Fruit fly (Drosophila melanogaster) whole organism: ENCODE results near the gene Rrp46.

Source experiments
- CG8478 ChIP-seq: fragments of >200 bp; optimal IDR thresholded peaks from 2 replicates; lab custom pipeline; 2018; ENCODE audit warnings: inconsistent platforms
- Dll ChIP-seq: fragments of >200 bp; optimal IDR thresholded peaks from 2 replicates; lab custom pipeline; 2017
- EcR ChIP-seq, 2 experiments: fragments of >200 bp; optimal IDR thresholded peaks; 2 replicates each; lab custom pipeline; 2017; ENCODE audit warnings: missing biosample characterization in 2 of 2, missing genetic modification characterization in 2 of 2, missing genetic modification reagents in 2 of 2
- pan ChIP-seq: fragments of >200 bp; optimal IDR thresholded peaks from 2 replicates; lab custom pipeline; 2017
- psq ChIP-seq: fragments of >200 bp; optimal IDR thresholded peaks from 2 replicates; lab custom pipeline; 2017
- usp ChIP-seq: fragments of >200 bp; optimal IDR thresholded peaks from 2 replicates; lab custom pipeline; 2017; ENCODE audit warnings: missing biosample characterization, missing genetic modification characterization, mixed read lengths

Gene Rrp46

dm6 chr3R:10389877-10390468 lies 23.1 kb upstream of the Rrp46 start:
- TF ChIP-seq Dll (lab: Kevin White, UChicago): no peak
- TF ChIP-seq EcR (GFP tag; optimal IDR thresholded peaks at IDR 0.05; lab: Kevin White, UChicago): no peak
- no peak for TF ChIP-seq CG8478
- TF ChIP-seq pan: no peak
- no peak for TF ChIP-seq usp (GFP tag; lab: Kevin White, UChicago)
- TF ChIP-seq psq (lab: Kevin White, UChicago): no peak

- TF ChIP-seq pan: no peak
Observed at dm6 chr3R:10390914-10391377, 22.2 kb upstream of the Rrp46 start.

dm6 chr3R:10391863-10392538 lies 21.1 kb upstream of the Rrp46 start:
- TF ChIP-seq psq (lab: Kevin White, UChicago): no peak
- TF ChIP-seq Dll (lab: Kevin White, UChicago): no peak
- no peak for TF ChIP-seq usp (GFP tag; lab: Kevin White, UChicago)

- TF ChIP-seq CG8478: no peak
- no peak for TF ChIP-seq EcR (GFP tag; optimal IDR thresholded peaks at IDR 0.05; lab: Kevin White, UChicago)
- no peak for TF ChIP-seq usp (GFP tag; lab: Kevin White, UChicago)
- no peak for TF ChIP-seq Dll (lab: Kevin White, UChicago)
- TF ChIP-seq psq (lab: Kevin White, UChicago): no peak
- TF ChIP-seq pan: no peak
Observed at dm6 chr3R:10392539-10392919, 20.6 kb upstream of the Rrp46 start.

dm6 chr3R:10393020-10393653 lies 20.0 kb upstream of the Rrp46 start:
- TF ChIP-seq Dll (lab: Kevin White, UChicago): no peak
- TF ChIP-seq EcR (GFP tag; optimal IDR thresholded peaks at IDR 0.05; lab: Kevin White, UChicago): no peak
- TF ChIP-seq psq (lab: Kevin White, UChicago): no peak
- no peak for TF ChIP-seq usp (GFP tag; lab: Kevin White, UChicago)
- no peak for TF ChIP-seq CG8478
- no peak for TF ChIP-seq pan

dm6 chr3R:10393654-10394367 lies 19.3 kb upstream of the Rrp46 start:
- TF ChIP-seq usp (GFP tag; lab: Kevin White, UChicago) (no peak), psq (lab: Kevin White, UChicago) (no peak), CG8478 (no peak), pan (no peak), EcR (GFP tag; optimal IDR thresholded peaks at IDR 0.05; lab: Kevin White, UChicago) (no peak), Dll (lab: Kevin White, UChicago) (no peak)

- TF ChIP-seq pan (no peak), EcR (GFP tag; optimal IDR thresholded peaks at IDR 0.05; lab: Kevin White, UChicago) (no peak), usp (GFP tag; lab: Kevin White, UChicago) (no peak), psq (lab: Kevin White, UChicago) (no peak)
Observed at dm6 chr3R:10394368-10394770, 18.7 kb upstream of the Rrp46 start.

dm6 chr3R:10395233-10395815 lies 17.8 kb upstream of the Rrp46 start:
- TF ChIP-seq psq (lab: Kevin White, UChicago) (no peak), CG8478 (no peak), Dll (lab: Kevin White, UChicago) (no peak), EcR (GFP tag; optimal IDR thresholded peaks at IDR 0.05; lab: Kevin White, UChicago) (no peak), pan (no peak), usp (GFP tag; lab: Kevin White, UChicago) (no peak)

- TF ChIP-seq psq (lab: Kevin White, UChicago) (no peak), CG8478 (no peak), usp (GFP tag; lab: Kevin White, UChicago) (no peak), pan (no peak), Dll (lab: Kevin White, UChicago) (no peak), EcR (GFP tag; optimal IDR thresholded peaks at IDR 0.05; lab: Kevin White, UChicago) (no peak)
Observed at dm6 chr3R:10400732-10401131, 12.4 kb upstream of the Rrp46 start, which contains the start of gene mthl11. Gene mthl11, plus strand, starts transcription at chr3R:10401032.

dm6 chr3R:10403940-10404339 lies 9.2 kb upstream of the Rrp46 start:
- TF ChIP-seq usp (GFP tag; lab: Kevin White, UChicago) (no peak), pan (no peak), Dll (lab: Kevin White, UChicago) (no peak), CG8478 (no peak), psq (lab: Kevin White, UChicago) (no peak), EcR (GFP tag; optimal IDR thresholded peaks at IDR 0.05; lab: Kevin White, UChicago) (no peak)

- TF ChIP-seq CG8478 (no peak), usp (GFP tag; lab: Kevin White, UChicago) (no peak), EcR (GFP tag; optimal IDR thresholded peaks at IDR 0.05; lab: Kevin White, UChicago) (no peak), Dll (lab: Kevin White, UChicago) (no peak), psq (lab: Kevin White, UChicago) (no peak), pan (no peak)
Observed at dm6 chr3R:10407066-10407465, 6.0 kb upstream of the Rrp46 start, which contains the start of gene CG6325. Gene CG6325, minus strand, starts transcription at chr3R:10407285.
